Worm (Caenorhabditis elegans) whole organism, L4 larva: ENCODE data around the gene algn-5.

Source experiments
- ama-1 ChIP-seq: fragments of 150-350 bp; optimal IDR thresholded peaks from 2 replicates; lab custom pipeline; 2014; ENCODE audit warnings: inconsistent platforms, mixed read lengths
- ceh-62 ChIP-seq: sonication (generic microtip); optimal IDR thresholded peaks from 2 replicates; lab custom pipeline; 2017; ENCODE audit warnings: missing biosample characterization, missing genetic modification characterization
- ces-1 ChIP-seq: fragments of 150-350 bp; sonication (generic microtip); optimal IDR thresholded peaks from 4 replicates; lab custom pipeline; 2014; ENCODE audit warnings: missing biosample characterization, missing genetic modification reagents, missing genetic modification characterization
- daf-16 ChIP-seq, 3 experiments: sonication (generic microtip); optimal IDR thresholded peaks; 2 replicates each; lab custom pipeline; 2016 to 2017; ENCODE audit warnings: missing genetic modification characterization in 3 of 3, missing genetic modification reagents in 3 of 3, mild to moderate bottlenecking in 2 of 3, missing compliant biosample characterization in 2 of 3, missing biosample characterization in 1 of 3, moderate library complexity in 1 of 3
- daf-19 ChIP-seq: fragments of 200-800 bp; sonication (Bioruptor generic); conservative IDR thresholded peaks from 2 replicates; pipeline ENCODE4 v1.3.6; 2022; ENCODE audit warnings: missing genetic modification characterization, missing compliant biosample characterization
- egl-43 ChIP-seq: fragments of 200-800 bp; sonication (Bioruptor generic); IDR thresholded peaks from 2 replicates; pipeline ENCODE4 v1.3.6; 2022; ENCODE audit warnings: missing genetic modification reagents, missing genetic modification characterization, missing compliant biosample characterization
- lin-15B ChIP-seq: fragments of 150-350 bp; sonication (generic microtip); optimal IDR thresholded peaks from 3 replicates; lab custom pipeline; 2014; ENCODE audit warnings: missing biosample characterization, missing genetic modification characterization
- skn-1 ChIP-seq: fragments of 150-350 bp; optimal IDR thresholded peaks from 2 replicates; lab custom pipeline; 2014; ENCODE audit warnings: missing biosample characterization, missing genetic modification characterization
- unc-130 ChIP-seq: sonication (generic microtip); optimal IDR thresholded peaks from 2 replicates; lab custom pipeline; 2016; ENCODE audit warnings: missing genetic modification reagents, missing genetic modification characterization, missing compliant biosample characterization
- unc-39 ChIP-seq: sonication (generic microtip); optimal IDR thresholded peaks from 2 replicates; lab custom pipeline; 2017; ENCODE audit warnings: missing biosample characterization, missing genetic modification characterization
- ztf-11 ChIP-seq: fragments of 150-350 bp; optimal IDR thresholded peaks from 2 replicates; lab custom pipeline; 2014; ENCODE audit warnings: missing biosample characterization, missing genetic modification characterization

DNA sequence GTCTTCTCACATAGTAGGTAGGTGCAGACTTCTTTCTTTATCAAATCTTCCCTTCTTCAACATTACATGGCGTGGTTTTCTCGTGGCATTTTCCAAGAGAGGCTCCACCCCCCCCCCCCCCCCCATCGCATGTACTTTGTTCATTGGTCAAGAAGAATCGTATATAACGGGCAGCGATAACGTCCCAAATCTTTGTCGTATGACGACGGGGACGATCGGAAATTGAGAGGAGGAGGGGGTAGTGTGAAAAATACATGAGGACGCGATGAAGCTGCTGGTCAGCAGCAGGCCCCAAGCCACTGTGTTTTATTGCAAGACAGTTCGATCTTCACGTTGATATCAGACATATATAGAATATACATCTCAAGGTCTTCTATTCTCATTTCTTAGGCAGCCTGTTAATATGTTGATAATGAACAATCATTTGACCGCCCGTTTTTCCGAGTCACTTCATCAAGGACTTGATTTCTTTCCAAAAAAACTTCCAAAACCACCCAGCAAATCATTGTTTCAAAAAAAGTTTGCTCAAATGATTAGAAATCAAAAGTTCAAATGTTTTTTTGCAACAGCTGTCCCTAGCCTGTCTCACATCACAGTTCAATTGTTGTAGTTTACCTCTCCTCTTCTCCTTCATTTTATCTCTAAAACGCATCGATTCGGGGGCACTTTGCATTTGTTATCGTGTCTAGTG lies 8.8 kb upstream of the algn-5 start:
- no peak for TF ChIP-seq unc-39 (tag; lab: Kevin White, UChicago)
- TF ChIP-seq skn-1 (tag; lab: Kevin White, UChicago), result no peak
- no peak for TF ChIP-seq ama-1 (lab: Kevin White, UChicago)
- no peak for TF ChIP-seq daf-16 (GFP tag; optimal IDR thresholded peaks at IDR 0.05; lab: Kevin White, UChicago)
- peak; percentile 38 for TF ChIP-seq daf-16 (tag; optimal IDR thresholded peaks at IDR 0.05; lab: Kevin White, UChicago)
- no peak for TF ChIP-seq unc-130 (GFP tag; lab: Kevin White, UChicago)
- TF ChIP-seq ces-1 (GFP tag; lab: Kevin White, UChicago), result no peak
- TF ChIP-seq egl-43 (GFP tag; lab: Robert Waterston, UW), result no peak
- no peak for TF ChIP-seq daf-19 (GFP tag; lab: Robert Waterston, UW)
- no peak for TF ChIP-seq lin-15B (tag; lab: Kevin White, UChicago)
- TF ChIP-seq ceh-62 (tag; lab: Kevin White, UChicago), result no peak
- no peak for TF ChIP-seq ztf-11
